Worm (Caenorhabditis elegans): ENCODE data around the gene inft-2.

inft-2 gene

ce11 chrV:13002070-13002469 is at the start of gene inft-2:
inft-2 (plus strand) TSS chrV:13002317.
- TF ChIP-seq scrt-1 (GFP tag; IDR thresholded peaks at IDR 0.05): no peak
- TF ChIP-seq ceh-13 (GFP tag; optimal IDR thresholded peaks at IDR 0.05): no peak
- TF ChIP-seq hnd-1 (tag; optimal IDR thresholded peaks at IDR 0.05): no peak
- TF ChIP-seq aly-1 (tag; optimal IDR thresholded peaks at IDR 0.05): no peak
- no peak for TF ChIP-seq ceh-36 (tag; optimal IDR thresholded peaks at IDR 0.05)
- no peak for TF ChIP-seq B0310.2 (tag; optimal IDR thresholded peaks at IDR 0.05)
- TF ChIP-seq pes-1 (GFP tag; IDR thresholded peaks at IDR 0.05): no peak
- TF ChIP-seq hmg-4 (GFP tag; optimal IDR thresholded peaks at IDR 0.05): no peak
- no peak for TF ChIP-seq sea-1 (GFP tag; conservative IDR thresholded peaks at IDR 0.05)
- no peak for TF ChIP-seq tbx-37 (GFP tag; conservative IDR thresholded peaks at IDR 0.05)
- no peak for TF ChIP-seq hmbx-1 (tag; optimal IDR thresholded peaks at IDR 0.05)
- no peak for TF ChIP-seq tra-4 (tag; optimal IDR thresholded peaks at IDR 0.05)
- no peak for TF ChIP-seq F13C5.2 (tag; optimal IDR thresholded peaks at IDR 0.05)
- no peak for TF ChIP-seq tbx-11 (GFP tag; IDR thresholded peaks at IDR 0.05)

DNA sequence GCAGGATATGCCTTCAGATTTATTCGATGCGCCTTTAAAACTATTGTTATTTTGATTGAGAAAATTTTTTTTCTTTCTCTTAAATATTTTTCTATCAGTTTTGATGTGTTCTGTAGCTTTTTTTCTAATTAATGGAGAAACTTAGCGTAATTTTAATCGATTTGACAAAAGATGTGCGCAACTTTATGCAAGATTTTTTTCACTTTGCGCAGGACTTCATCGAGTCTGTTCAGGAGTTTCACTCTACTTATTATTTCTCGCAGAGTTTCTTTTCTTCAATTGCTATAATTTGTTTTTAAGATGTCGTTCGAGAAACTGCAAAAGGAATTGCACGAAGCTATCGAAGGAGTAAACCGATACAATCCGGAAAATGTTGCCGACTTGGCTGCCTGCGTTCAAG is 48.4 kb upstream of the inft-2 start, which contains the start of gene eif-3.K:
eif-3.K (plus strand) TSS at position 301 of the 400 bp plus-strand sequence.
- TF ChIP-seq aly-1 (tag; optimal IDR thresholded peaks at IDR 0.05) (no peak), F13C5.2 (tag; optimal IDR thresholded peaks at IDR 0.05) (no peak), ceh-13 (GFP tag; optimal IDR thresholded peaks at IDR 0.05) (no peak), hmg-4 (GFP tag; optimal IDR thresholded peaks at IDR 0.05) (no peak), flt-1 (GFP tag; IDR thresholded peaks at IDR 0.05) (no peak), tra-4 (tag; optimal IDR thresholded peaks at IDR 0.05) (no peak), ceh-36 (tag; optimal IDR thresholded peaks at IDR 0.05) (no peak), pes-1 (GFP tag; IDR thresholded peaks at IDR 0.05) (no peak), tbx-11 (GFP tag; IDR thresholded peaks at IDR 0.05) (no peak), ama-1 (optimal IDR thresholded peaks at IDR 0.05) (no peak), ets-7 (tag; optimal IDR thresholded peaks at IDR 0.05) (no peak), tbx-37 (GFP tag; conservative IDR thresholded peaks at IDR 0.05) (no peak), hmbx-1 (tag; optimal IDR thresholded peaks at IDR 0.05) (no peak), scrt-1 (GFP tag; IDR thresholded peaks at IDR 0.05) (no peak), hnd-1 (tag; optimal IDR thresholded peaks at IDR 0.05) (no peak), sea-1 (GFP tag; conservative IDR thresholded peaks at IDR 0.05) (no peak), B0310.2 (tag; optimal IDR thresholded peaks at IDR 0.05) (no peak)

- TF ChIP-seq F13C5.2 (tag; optimal IDR thresholded peaks at IDR 0.05): no peak
- no peak for TF ChIP-seq flt-1 (GFP tag; IDR thresholded peaks at IDR 0.05)
- no peak for TF ChIP-seq sea-1 (GFP tag; conservative IDR thresholded peaks at IDR 0.05)
- no peak for TF ChIP-seq pes-1 (GFP tag; IDR thresholded peaks at IDR 0.05)
- TF ChIP-seq aly-1 (tag; optimal IDR thresholded peaks at IDR 0.05): no peak
- TF ChIP-seq ama-1 (optimal IDR thresholded peaks at IDR 0.05): no peak
- no peak for TF ChIP-seq hmg-4 (GFP tag; optimal IDR thresholded peaks at IDR 0.05)
- no peak for TF ChIP-seq hnd-1 (tag; optimal IDR thresholded peaks at IDR 0.05)
- no peak for TF ChIP-seq scrt-1 (GFP tag; IDR thresholded peaks at IDR 0.05)
- no peak for TF ChIP-seq tbx-37 (GFP tag; conservative IDR thresholded peaks at IDR 0.05)
- TF ChIP-seq hmbx-1 (tag; optimal IDR thresholded peaks at IDR 0.05): no peak
- TF ChIP-seq tra-4 (tag; optimal IDR thresholded peaks at IDR 0.05): no peak
- TF ChIP-seq ceh-13 (GFP tag; optimal IDR thresholded peaks at IDR 0.05): no peak
- no peak for TF ChIP-seq ceh-36 (tag; optimal IDR thresholded peaks at IDR 0.05)
- TF ChIP-seq ets-7 (tag; optimal IDR thresholded peaks at IDR 0.05): no peak
- TF ChIP-seq tbx-11 (GFP tag; IDR thresholded peaks at IDR 0.05): no peak
- no peak for TF ChIP-seq B0310.2 (tag; optimal IDR thresholded peaks at IDR 0.05)
These were observed 47.9 kb upstream of the inft-2 start for ce11 chrV:12954261-12954660.

- TF ChIP-seq flt-1 (GFP tag; IDR thresholded peaks at IDR 0.05) (no peak), ceh-36 (tag; optimal IDR thresholded peaks at IDR 0.05) (no peak), F13C5.2 (tag; optimal IDR thresholded peaks at IDR 0.05) (no peak), tra-4 (tag; optimal IDR thresholded peaks at IDR 0.05) (no peak), hmg-4 (GFP tag; optimal IDR thresholded peaks at IDR 0.05) (no peak), ama-1 (optimal IDR thresholded peaks at IDR 0.05) (no peak), B0310.2 (tag; optimal IDR thresholded peaks at IDR 0.05) (no peak), ets-7 (tag; optimal IDR thresholded peaks at IDR 0.05) (no peak)
These were observed 41.0 kb upstream of the inft-2 start, which contains the start of gene mpst-7 for ce11 chrV:12961085-12961560. mpst-7 (minus strand) TSS chrV:12961135.

DNA sequence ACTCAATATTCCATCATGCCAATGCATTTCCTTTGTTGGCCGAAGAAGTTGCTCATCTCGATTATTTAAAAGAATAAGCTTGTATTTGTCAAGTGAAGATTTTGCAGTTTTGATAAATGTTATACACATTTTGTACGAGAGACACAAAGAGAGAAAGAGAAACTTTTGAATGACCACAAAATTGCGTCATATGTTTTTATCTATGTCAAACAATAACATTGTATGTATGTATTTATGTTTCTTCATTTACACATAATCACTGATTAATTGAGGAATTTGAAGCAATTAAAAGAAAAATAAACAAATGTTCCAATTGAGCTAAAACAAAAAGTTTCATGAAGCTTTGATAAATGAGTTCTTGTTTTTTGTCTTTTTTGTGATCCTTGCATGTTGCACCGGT is 38.9 kb upstream of the inft-2 start, which contains the start of gene hrg-9:
hrg-9 (minus strand) TSS at position 152 of the 400 bp plus-strand sequence.
- TF ChIP-seq tra-4 (tag; optimal IDR thresholded peaks at IDR 0.05) (no peak), scrt-1 (GFP tag; IDR thresholded peaks at IDR 0.05) (no peak), hnd-1 (tag; optimal IDR thresholded peaks at IDR 0.05) (no peak), ets-7 (tag; optimal IDR thresholded peaks at IDR 0.05) (no peak), ceh-36 (tag; optimal IDR thresholded peaks at IDR 0.05) (no peak), B0310.2 (tag; optimal IDR thresholded peaks at IDR 0.05) (no peak), ceh-13 (GFP tag; optimal IDR thresholded peaks at IDR 0.05) (no peak), F13C5.2 (tag; optimal IDR thresholded peaks at IDR 0.05) (no peak), pes-1 (GFP tag; IDR thresholded peaks at IDR 0.05) (no peak), hmbx-1 (tag; optimal IDR thresholded peaks at IDR 0.05) (no peak)

ce11 chrV:12964076-12964475 is 38.0 kb upstream of the inft-2 start, which contains the start of gene srd-35:
srd-35 (plus strand) TSS chrV:12964376.
- TF ChIP-seq B0310.2 (tag; optimal IDR thresholded peaks at IDR 0.05) (no peak), ceh-13 (GFP tag; optimal IDR thresholded peaks at IDR 0.05) (no peak), sea-1 (GFP tag; conservative IDR thresholded peaks at IDR 0.05) (no peak), ceh-36 (tag; optimal IDR thresholded peaks at IDR 0.05) (no peak), ets-7 (tag; optimal IDR thresholded peaks at IDR 0.05) (no peak)

ce11 chrV:12967110-12967509 is 35.0 kb upstream of the inft-2 start, which contains the start of gene R186.3:
R186.3 (minus strand) TSS chrV:12967210.
- TF ChIP-seq hmg-4 (GFP tag; optimal IDR thresholded peaks at IDR 0.05): no peak
- no peak for TF ChIP-seq ama-1 (optimal IDR thresholded peaks at IDR 0.05)
- no peak for TF ChIP-seq aly-1 (tag; optimal IDR thresholded peaks at IDR 0.05)
- no peak for TF ChIP-seq hmbx-1 (tag; optimal IDR thresholded peaks at IDR 0.05)
- TF ChIP-seq ets-7 (tag; optimal IDR thresholded peaks at IDR 0.05): no peak
- no peak for TF ChIP-seq ceh-13 (GFP tag; optimal IDR thresholded peaks at IDR 0.05)
- TF ChIP-seq tbx-11 (GFP tag; IDR thresholded peaks at IDR 0.05): no peak
- TF ChIP-seq tra-4 (tag; optimal IDR thresholded peaks at IDR 0.05): no peak
- TF ChIP-seq pes-1 (GFP tag; IDR thresholded peaks at IDR 0.05): no peak
- TF ChIP-seq B0310.2 (tag; optimal IDR thresholded peaks at IDR 0.05): no peak
- no peak for TF ChIP-seq ceh-36 (tag; optimal IDR thresholded peaks at IDR 0.05)
- no peak for TF ChIP-seq F13C5.2 (tag; optimal IDR thresholded peaks at IDR 0.05)
- no peak for TF ChIP-seq sea-1 (GFP tag; conservative IDR thresholded peaks at IDR 0.05)
- no peak for TF ChIP-seq scrt-1 (GFP tag; IDR thresholded peaks at IDR 0.05)

All from whole organism, early embryonic.